Worm (Caenorhabditis elegans) whole organism, L2 larva: ENCODE measurements around the gene nhr-218.

Experiments
- C34F6.9 ChIP-seq: fragments of 150-350 bp; optimal IDR thresholded peaks from 2 replicates; lab custom pipeline; 2014; ENCODE audit warnings: missing biosample characterization, missing genetic modification characterization
- ZK546.5 ChIP-seq: sonication (generic microtip); optimal IDR thresholded peaks from 2 replicates; lab custom pipeline; 2017; ENCODE audit warnings: missing biosample characterization, missing genetic modification characterization
- ama-1 ChIP-seq: fragments of 150-350 bp; optimal IDR thresholded peaks from 2 replicates; lab custom pipeline; 2018; ENCODE audit warnings: inconsistent platforms
- elt-1 ChIP-seq: fragments of 150-350 bp; optimal IDR thresholded peaks from 2 replicates; lab custom pipeline; 2014; ENCODE audit warnings: missing biosample characterization, missing genetic modification characterization
- fos-1 ChIP-seq: fragments of 150-350 bp; optimal IDR thresholded peaks from 2 replicates; lab custom pipeline; 2014; ENCODE audit warnings: missing biosample characterization, missing genetic modification characterization
- lsy-2 ChIP-seq, 2 experiments: fragments of 150-350 bp in 1 of 2; sonication (generic microtip) in 1 of 2; optimal IDR thresholded peaks; 2 replicates each; lab custom pipeline; 2014 to 2017; ENCODE audit warnings: missing biosample characterization in 2 of 2, missing genetic modification characterization in 2 of 2
- nhr-129 ChIP-seq: fragments of 150-350 bp; optimal IDR thresholded peaks from 2 replicates; lab custom pipeline; 2014; ENCODE audit warnings: missing biosample characterization, missing genetic modification characterization
- nhr-77 ChIP-seq: fragments of 150-350 bp; optimal IDR thresholded peaks from 2 replicates; lab custom pipeline; 2014; ENCODE audit warnings: missing biosample characterization, missing genetic modification characterization
- sma-9 ChIP-seq, 2 experiments: fragments of 150-350 bp in 1 of 2; sonication (generic microtip) in 1 of 2; optimal IDR thresholded peaks; 2 replicates each; lab custom pipeline; 2014 to 2016; ENCODE audit warnings: missing genetic modification characterization in 2 of 2, mild to moderate bottlenecking in 1 of 2, missing biosample characterization in 1 of 2, missing compliant biosample characterization in 1 of 2, missing genetic modification reagents in 1 of 2, moderate library complexity in 1 of 2

The nhr-218 gene

ce11 chrV:16309523-16309922 is 51.3 kb downstream of the nhr-218 start, which contains the start of gene oac-7:
TSS of gene oac-7 (plus strand) at chrV:16309805.
- TF ChIP-seq sma-9 (GFP tag; optimal IDR thresholded peaks at IDR 0.05; lab: Kevin White, UChicago) (peak; percentile 73), sma-9 (tag; optimal IDR thresholded peaks at IDR 0.05; lab: Kevin White, UChicago) (no peak), C34F6.9 (no peak), ZK546.5 (no peak), elt-1 (tag; lab: Kevin White, UChicago) (no peak), ama-1 (lab: Kevin White, UChicago) (no peak), lsy-2 (tag; optimal IDR thresholded peaks at IDR 0.05; lab: Kevin White, UChicago) (no peak), nhr-129 (peak; percentile 74), nhr-77 (tag; lab: Kevin White, UChicago) (no peak), fos-1 (peak; percentile 43)
